Fruit fly (Drosophila melanogaster) whole organism, embryonic: Measurements from ENCODE around the gene ThrRS.

Source experiments
- Ada2b ChIP-seq: fragments of 200-800 bp; sonication (Bioruptor generic); IDR thresholded peaks from 2 replicates; pipeline ENCODE4 v1.3.6; 2022; ENCODE audit warnings: missing biosample characterization, missing genetic modification characterization
- Aef1 ChIP-seq: fragments of 200-800 bp; sonication (Bioruptor generic); IDR thresholded peaks from 3 replicates; pipeline ENCODE4 v1.3.6; 2022; ENCODE audit warnings: missing biosample characterization, missing genetic modification characterization
- Awh ChIP-seq: fragments of 200-800 bp; sonication (Bioruptor generic); IDR thresholded peaks from 2 replicates; pipeline ENCODE4, ENCODE4 v1.3.6; 2022; ENCODE audit warnings: missing biosample characterization, missing genetic modification characterization
- B-H1 ChIP-seq: fragments of 200-800 bp; sonication (Bioruptor generic); IDR thresholded peaks from 3 replicates; pipeline ENCODE4 v1.3.6; 2022; ENCODE audit warnings: missing biosample characterization, missing genetic modification characterization
- Bdp1 ChIP-seq: fragments of 200-800 bp; sonication (Bioruptor generic); optimal IDR thresholded peaks from 3 replicates; lab custom pipeline; 2016; ENCODE audit warnings: missing biosample characterization, missing genetic modification characterization
- Bteb2 ChIP-seq: fragments of 200-800 bp; sonication (Bioruptor generic); optimal IDR thresholded peaks from 2 replicates; lab custom pipeline; 2016; ENCODE audit warnings: missing biosample characterization, missing genetic modification characterization
- CG10274 ChIP-seq: fragments of 200-800 bp; sonication (Bioruptor generic); optimal IDR thresholded peaks from 3 replicates; lab custom pipeline; 2017; ENCODE audit warnings: missing biosample characterization, mild to moderate bottlenecking, missing genetic modification characterization
- CG10321 ChIP-seq: fragments of 200-800 bp; sonication (Bioruptor generic); IDR thresholded peaks from 2 replicates; pipeline ENCODE4 v1.3.6; 2022; ENCODE audit warnings: missing biosample characterization, missing genetic modification characterization
- CG11398 ChIP-seq: fragments of 200-800 bp; sonication (Bioruptor generic); optimal IDR thresholded peaks from 2 replicates; lab custom pipeline; 2016; ENCODE audit warnings: missing biosample characterization, missing genetic modification characterization
- CG13123 ChIP-seq: fragments of 200-800 bp; sonication (Bioruptor generic); optimal IDR thresholded peaks from 2 replicates; lab custom pipeline; 2016; ENCODE audit warnings: missing biosample characterization, missing genetic modification characterization
- CG14050 ChIP-seq: fragments of 200-800 bp; sonication (Bioruptor generic); IDR thresholded peaks from 3 replicates; pipeline ENCODE4 v1.3.6; 2022; ENCODE audit warnings: missing biosample characterization, missing genetic modification characterization
- CG14441 ChIP-seq: fragments of 200-800 bp; sonication (Bioruptor generic); IDR thresholded peaks from 2 replicates; pipeline ENCODE4 v1.3.6; 2022; ENCODE audit warnings: missing biosample characterization, missing genetic modification characterization
- CG16815 ChIP-seq: fragments of 200-800 bp; sonication (Bioruptor generic); optimal IDR thresholded peaks from 3 replicates; lab custom pipeline; 2017; ENCODE audit warnings: missing biosample characterization, mild to moderate bottlenecking, missing genetic modification characterization
- CG5245 ChIP-seq: fragments of 200-800 bp; sonication (Bioruptor generic); optimal IDR thresholded peaks from 3 replicates; lab custom pipeline; 2016; ENCODE audit warnings: missing biosample characterization, missing genetic modification characterization
- CG6254 ChIP-seq: fragments of 200-800 bp; sonication (Bioruptor generic); optimal IDR thresholded peaks from 3 replicates; lab custom pipeline; 2017; ENCODE audit warnings: mild to moderate bottlenecking, missing biosample characterization, missing genetic modification reagents, missing genetic modification characterization
- CG7928 ChIP-seq: fragments of 200-800 bp; sonication (Bioruptor generic); optimal IDR thresholded peaks from 2 replicates; lab custom pipeline; 2017; ENCODE audit warnings: missing biosample characterization, mild to moderate bottlenecking, missing genetic modification characterization
- CG7963 ChIP-seq: fragments of 200-800 bp; sonication (Bioruptor generic); IDR thresholded peaks from 3 replicates; pipeline ENCODE4 v1.3.6; 2022; ENCODE audit warnings: missing biosample characterization, missing genetic modification characterization; ENCODE audit not compliant: partially characterized antibody
- CG8388 ChIP-seq: fragments of 200-800 bp; sonication (Bioruptor generic); optimal IDR thresholded peaks from 2 replicates; lab custom pipeline; 2019; ENCODE audit warnings: missing biosample characterization, mild to moderate bottlenecking, missing genetic modification characterization, moderate library complexity
- D19B ChIP-seq: fragments of 200-800 bp; sonication (Bioruptor generic); optimal IDR thresholded peaks from 2 replicates; lab custom pipeline; 2017; ENCODE audit warnings: missing biosample characterization, mild to moderate bottlenecking, missing genetic modification characterization
- Dek ChIP-seq: fragments of 200-800 bp; sonication (Bioruptor generic); optimal IDR thresholded peaks from 3 replicates; lab custom pipeline; 2019; ENCODE audit warnings: missing biosample characterization, mild to moderate bottlenecking, missing genetic modification characterization, moderate library complexity
- H2.0 ChIP-seq: fragments of 200-800 bp; sonication (Bioruptor generic); IDR thresholded peaks from 2 replicates; pipeline ENCODE4 v1.3.6; 2022; ENCODE audit warnings: missing biosample characterization, missing genetic modification characterization
- HHEX ChIP-seq: fragments of 200-800 bp; sonication (Bioruptor generic); optimal IDR thresholded peaks from 3 replicates; lab custom pipeline; 2017; ENCODE audit warnings: missing biosample characterization, mild to moderate bottlenecking, missing genetic modification characterization, missing genetic modification reagents
- HmgZ ChIP-seq: fragments of 200-800 bp; sonication (Bioruptor generic); optimal IDR thresholded peaks from 2 replicates; lab custom pipeline; 2018; ENCODE audit warnings: missing biosample characterization, mild to moderate bottlenecking, missing genetic modification characterization
- Scr ChIP-seq: fragments of 200-800 bp; sonication (Bioruptor generic); IDR thresholded peaks from 2 replicates; pipeline ENCODE4 v1.3.6; 2022; ENCODE audit warnings: missing biosample characterization, missing genetic modification characterization; ENCODE audit not compliant: partially characterized antibody
- Side ChIP-seq: fragments of 200-800 bp; sonication (Bioruptor generic); optimal IDR thresholded peaks from 2 replicates; lab custom pipeline; 2016; ENCODE audit warnings: missing biosample characterization, missing genetic modification characterization
- Sin3A ChIP-seq: fragments of >200 bp; optimal IDR thresholded peaks from 2 replicates; lab custom pipeline; 2018
- Sox100B ChIP-seq: fragments of 200-800 bp; sonication (Bioruptor generic); optimal IDR thresholded peaks from 3 replicates; lab custom pipeline; 2018; ENCODE audit warnings: missing biosample characterization, mild to moderate bottlenecking, missing genetic modification characterization
- Vsx1 ChIP-seq: fragments of 200-800 bp; sonication (Bioruptor generic); optimal IDR thresholded peaks from 2 replicates; lab custom pipeline; 2017; ENCODE audit warnings: missing biosample characterization, mild to moderate bottlenecking, missing genetic modification characterization, missing genetic modification reagents
- bcd ChIP-seq: fragments of 200-800 bp; sonication (Bioruptor generic); optimal IDR thresholded peaks from 2 replicates; lab custom pipeline; 2017; ENCODE audit warnings: missing biosample characterization, mild to moderate bottlenecking, missing genetic modification characterization
- bigmax ChIP-seq: fragments of 200-800 bp; sonication (Bioruptor generic); optimal IDR thresholded peaks from 2 replicates; lab custom pipeline; 2018; ENCODE audit warnings: missing biosample characterization, mild to moderate bottlenecking, missing genetic modification characterization
- cato ChIP-seq: fragments of 200-800 bp; sonication (Bioruptor generic); optimal IDR thresholded peaks from 2 replicates; lab custom pipeline; 2016; ENCODE audit warnings: missing biosample characterization, missing genetic modification characterization, borderline replicate concordance
- corto ChIP-seq: fragments of 200-800 bp; sonication (Bioruptor generic); optimal IDR thresholded peaks from 2 replicates; lab custom pipeline; 2016; ENCODE audit warnings: missing biosample characterization, mild to moderate bottlenecking, missing genetic modification characterization, moderate library complexity
- dmrt11E ChIP-seq: fragments of 200-800 bp; sonication (Bioruptor generic); optimal IDR thresholded peaks from 3 replicates; lab custom pipeline; 2018; ENCODE audit warnings: missing biosample characterization, mild to moderate bottlenecking, missing genetic modification characterization, moderate library complexity
- fru ChIP-seq: fragments of >200 bp; optimal IDR thresholded peaks from 2 replicates; lab custom pipeline; 2017
- grau ChIP-seq: fragments of 200-800 bp; optimal IDR thresholded peaks from 3 replicates; lab custom pipeline; 2019; ENCODE audit warnings: missing biosample characterization, mild to moderate bottlenecking, missing genetic modification characterization, moderate library complexity
- ham ChIP-seq: fragments of 200-800 bp; sonication (Bioruptor generic); IDR thresholded peaks from 2 replicates; pipeline ENCODE4 v1.3.6; 2022; ENCODE audit warnings: missing biosample characterization, missing genetic modification characterization
- hb ChIP-seq: fragments of 200-800 bp; sonication (Bioruptor generic); IDR thresholded peaks from 3 replicates; pipeline ENCODE4 v1.3.6; 2022; ENCODE audit warnings: missing biosample characterization, missing genetic modification characterization; ENCODE audit not compliant: partially characterized antibody
- inv ChIP-seq: fragments of 200-800 bp; sonication (Bioruptor generic); IDR thresholded peaks from 2 replicates; pipeline ENCODE4 v1.3.6; 2022; ENCODE audit warnings: missing biosample characterization, missing genetic modification characterization; ENCODE audit not compliant: partially characterized antibody
- kah ChIP-seq: fragments of 200-800 bp; sonication (Bioruptor generic); optimal IDR thresholded peaks from 2 replicates; lab custom pipeline; 2018; ENCODE audit warnings: missing biosample characterization, mild to moderate bottlenecking, missing genetic modification characterization
- kay ChIP-seq: fragments of 200-800 bp; sonication (Bioruptor generic); optimal IDR thresholded peaks from 2 replicates; lab custom pipeline; 2016; ENCODE audit warnings: missing biosample characterization, missing genetic modification characterization
- lilli ChIP-seq: fragments of 200-800 bp; sonication (Bioruptor generic); optimal IDR thresholded peaks from 3 replicates; lab custom pipeline; 2016; ENCODE audit warnings: missing biosample characterization, missing genetic modification characterization
- lmd ChIP-seq: fragments of 200-800 bp; sonication (Bioruptor generic); IDR thresholded peaks from 2 replicates; pipeline ENCODE4 v1.3.6; 2022; ENCODE audit warnings: missing biosample characterization, missing genetic modification characterization
- maf-S ChIP-seq: fragments of 200-800 bp; sonication (Bioruptor generic); optimal IDR thresholded peaks from 2 replicates; lab custom pipeline; 2016; ENCODE audit warnings: missing biosample characterization, missing genetic modification characterization
- nom ChIP-seq: fragments of 200-800 bp; sonication (Bioruptor generic); optimal IDR thresholded peaks from 2 replicates; lab custom pipeline; 2017; ENCODE audit warnings: missing biosample characterization, missing genetic modification characterization, mild to moderate bottlenecking, moderate library complexity, missing genetic modification reagents
- ranshi ChIP-seq: fragments of 200-800 bp; sonication (Bioruptor generic); IDR thresholded peaks from 2 replicates; pipeline ENCODE4 v1.3.6; 2022; ENCODE audit warnings: missing biosample characterization, missing genetic modification characterization
- so ChIP-seq: fragments of 200-800 bp; sonication (Bioruptor generic); IDR thresholded peaks from 3 replicates; pipeline ENCODE4 v1.3.6; 2022; ENCODE audit warnings: missing biosample characterization, missing genetic modification characterization
- toy ChIP-seq: fragments of 200-800 bp; sonication (Bioruptor generic); IDR thresholded peaks from 2 replicates; pipeline ENCODE4 v1.3.6; 2022; ENCODE audit warnings: missing biosample characterization, missing genetic modification characterization
- tx ChIP-seq: fragments of 200-800 bp; sonication (Bioruptor generic); optimal IDR thresholded peaks from 2 replicates; lab custom pipeline; 2016; ENCODE audit warnings: missing biosample characterization, missing genetic modification characterization
- z ChIP-seq: fragments of 200-800 bp; sonication (Bioruptor generic); IDR thresholded peaks from 3 replicates; pipeline ENCODE4 v1.3.6; 2022; ENCODE audit warnings: missing biosample characterization, missing genetic modification characterization

ThrRS gene

dm6 chr2L:12103231-12104210, at the start of gene ThrRS, which contains the start of gene Patsas (continued):
- TF ChIP-seq bigmax (no peak), CG6254 (GFP tag; lab: Kevin White, UChicago) (no peak), Vsx1 (GFP tag; lab: Kevin White, UChicago) (no peak), Awh (GFP tag; lab: Robert Waterston, UW) (peak; percentile 80), cato (GFP tag; lab: Kevin White, UChicago) (peak; percentile 83), Side (peak; percentile 49), bcd (GFP tag; lab: Kevin White, UChicago) (peak; percentile 87), CG7928 (GFP tag; lab: Kevin White, UChicago) (peak; percentile 65), nom (peak; percentile 14), tx (GFP tag; lab: Kevin White, UChicago) (peak; percentile 72), lmd (GFP tag; lab: Robert Waterston, UW) (peak; percentile 90), Aef1 (peak; percentile 86), CG10321 (GFP tag; lab: Robert Waterston, UW) (no peak), CG11398 (GFP tag; lab: Kevin White, UChicago) (no peak), CG14441 (GFP tag; lab: Robert Waterston, UW) (peak; percentile 86), Ada2b (GFP tag; lab: Robert Waterston, UW) (peak; percentile 83), CG8388 (GFP tag; lab: Kevin White, UChicago) (peak; percentile 77), Scr (GFP tag; lab: Robert Waterston, UW) (no peak), so (GFP tag; lab: Robert Waterston, UW) (peak; percentile 82; the same call in 2 of the 3 replicates), Sin3A (lab: Kevin White, UChicago) (peak; percentile 68), grau (tag; lab: Kevin White, UChicago) (peak; percentile 87), CG14050 (GFP tag; lab: Robert Waterston, UW) (peak; percentile 71), Bdp1 (peak; percentile 59), Sox100B (GFP tag; lab: Kevin White, UChicago) (no peak), ham (GFP tag; lab: Robert Waterston, UW) (no peak), Bteb2 (peak; percentile 69), kah (peak; percentile 37), CG13123 (GFP tag; lab: Kevin White, UChicago) (peak; percentile 63), HHEX (GFP tag; lab: Kevin White, UChicago) (peak; percentile 81), CG7963 (GFP tag; lab: Robert Waterston, UW) (no peak), ranshi (GFP tag; lab: Robert Waterston, UW) (peak; percentile 86), D19B (peak; percentile 72), hb (GFP tag; lab: Robert Waterston, UW) (no peak), CG10274 (peak; percentile 49), B-H1 (peak; percentile 71), fru (lab: Kevin White, UChicago) (no peak), toy (GFP tag; lab: Robert Waterston, UW) (no peak), lilli (GFP tag; lab: Kevin White, UChicago) (peak; percentile 82), z (GFP tag; lab: Robert Waterston, UW) (no peak), corto (no peak), H2.0 (peak; percentile 78), maf-S (GFP tag; lab: Kevin White, UChicago) (peak; percentile 79), dmrt11E (tag; lab: Kevin White, UChicago) (peak; percentile 85), HmgZ (tag; lab: Kevin White, UChicago) (peak; percentile 52), Dek (tag; lab: Kevin White, UChicago) (peak; percentile 92), kay (GFP tag; lab: Kevin White, UChicago) (peak; percentile 69), CG5245 (GFP tag; lab: Kevin White, UChicago) (peak; percentile 76), CG16815 (GFP tag; lab: Kevin White, UChicago) (peak; percentile 87), inv (no peak)
